Fruit fly (Drosophila melanogaster): ENCODE data around the gene Afti.

Gene Afti

DNA sequence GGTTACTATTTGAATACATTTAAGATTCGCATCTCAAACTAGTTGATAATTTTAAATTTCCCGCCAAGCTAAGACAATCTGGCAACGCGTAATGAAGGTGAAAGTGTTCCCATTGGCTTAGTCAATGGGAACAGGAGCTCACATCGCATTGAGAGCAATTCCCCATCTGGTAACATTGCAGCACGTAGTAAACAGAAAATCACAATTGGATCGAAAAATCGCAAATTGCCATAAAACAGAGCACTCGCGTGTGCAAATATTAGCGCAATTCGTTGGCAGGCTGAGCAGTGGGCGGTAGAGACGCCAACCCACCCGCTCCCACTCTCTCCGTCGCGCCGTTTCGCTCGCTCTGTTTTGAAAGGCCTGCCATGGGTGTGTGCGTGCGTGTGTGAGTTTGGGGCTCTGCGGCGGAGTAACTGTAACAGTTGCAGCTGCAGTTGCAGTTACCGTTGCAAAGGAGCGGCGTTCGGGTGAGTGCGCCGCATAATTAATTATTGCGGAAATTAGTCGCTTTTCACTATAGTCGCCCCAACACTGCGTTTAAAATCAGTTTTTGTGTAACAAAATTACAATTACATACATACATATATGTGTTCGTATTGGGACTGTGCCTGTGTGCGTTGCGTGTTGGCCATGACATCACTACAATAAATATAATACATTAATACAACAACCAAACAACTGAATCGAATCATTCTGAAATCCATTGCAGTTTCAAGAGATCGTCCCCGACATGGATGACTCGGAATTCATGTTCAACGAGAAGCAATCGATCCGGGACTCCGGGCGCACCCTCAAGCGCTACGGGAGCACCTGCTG, 28.2 kb downstream of the Afti start (continued):
- TF ChIP-seq crc (GFP tag; optimal IDR thresholded peaks at IDR 0.05) = no peak
- no peak for TF ChIP-seq ara (GFP tag; IDR thresholded peaks at IDR 0.05)
- no peak for TF ChIP-seq dan (GFP tag; IDR thresholded peaks at IDR 0.05)
- no peak for TF ChIP-seq CG6175 (GFP tag; IDR thresholded peaks at IDR 0.05)
- no peak for TF ChIP-seq Hr51 (GFP tag; optimal IDR thresholded peaks at IDR 0.05)
- no peak for TF ChIP-seq CG1024 (GFP tag; IDR thresholded peaks at IDR 0.05)
- TF ChIP-seq CG18011 (GFP tag; optimal IDR thresholded peaks at IDR 0.05) = no peak
- no peak for TF ChIP-seq CG10209 (GFP tag; optimal IDR thresholded peaks at IDR 0.05)
- TF ChIP-seq CG8281 (tag; optimal IDR thresholded peaks at IDR 0.05) = no peak
- TF ChIP-seq Asciz (GFP tag; optimal IDR thresholded peaks at IDR 0.05) = no peak
- TF ChIP-seq bigmax (GFP tag; optimal IDR thresholded peaks at IDR 0.05) = no peak
- no peak for TF ChIP-seq CG30431 (GFP tag; optimal IDR thresholded peaks at IDR 0.05)
- no peak for TF ChIP-seq Dbx (GFP tag; IDR thresholded peaks at IDR 0.05)
- TF ChIP-seq CG2129 (GFP tag; IDR thresholded peaks at IDR 0.05; ENCODE audit: partially characterized antibody) = no peak
- no peak for TF ChIP-seq gce (GFP tag; IDR thresholded peaks at IDR 0.05)
- no peak for TF ChIP-seq bcd (GFP tag; optimal IDR thresholded peaks at IDR 0.05)
- no peak for TF ChIP-seq CG4707 (GFP tag; optimal IDR thresholded peaks at IDR 0.05)
- TF ChIP-seq Nf-YB (GFP tag; optimal IDR thresholded peaks at IDR 0.05) = no peak
- no peak for TF ChIP-seq tx (GFP tag; optimal IDR thresholded peaks at IDR 0.05)
- TF ChIP-seq Side (GFP tag; optimal IDR thresholded peaks at IDR 0.05) = peak; percentile 4
- TF ChIP-seq bbx (GFP tag; IDR thresholded peaks at IDR 0.05; ENCODE audit: partially characterized antibody) = 0 out of 2 replicates have a peak, but pooled peaks have one; percentile 22
- peak; percentile 93 for TF ChIP-seq E2f2 (GFP tag; IDR thresholded peaks at IDR 0.05)
- peak; percentile 94 for TF ChIP-seq kni (GFP tag; optimal IDR thresholded peaks at IDR 0.05)
- TF ChIP-seq ci (GFP tag; IDR thresholded peaks at IDR 0.05) = no peak
- TF ChIP-seq CG14710 (tag; optimal IDR thresholded peaks at IDR 0.05) = peak; percentile 40
- no peak for TF ChIP-seq Ada2b (GFP tag; IDR thresholded peaks at IDR 0.05)
- TF ChIP-seq Dll (GFP tag; IDR thresholded peaks at IDR 0.05; ENCODE audit: partially characterized antibody) = peak; percentile 60; the same call in 1 of the 4 replicates
- no peak for TF ChIP-seq eyg (GFP tag; optimal IDR thresholded peaks at IDR 0.05)
- no peak for TF ChIP-seq peb (GFP tag; IDR thresholded peaks at IDR 0.05)
- TF ChIP-seq CG6254 (GFP tag; optimal IDR thresholded peaks at IDR 0.05) = no peak
- TF ChIP-seq CG17612 (GFP tag; IDR thresholded peaks at IDR 0.05) = no peak
- no peak for TF ChIP-seq CG12391 (tag; optimal IDR thresholded peaks at IDR 0.05)
- TF ChIP-seq run (tag; optimal IDR thresholded peaks at IDR 0.05) = no peak
- TF ChIP-seq CG2116 (GFP tag; optimal IDR thresholded peaks at IDR 0.05) = peak; percentile 31
- no peak for TF ChIP-seq gsb (GFP tag; IDR thresholded peaks at IDR 0.05)
- TF ChIP-seq MESR4 (GFP tag; optimal IDR thresholded peaks at IDR 0.05) = peak; percentile 83
- TF ChIP-seq Pdp1 (GFP tag; optimal IDR thresholded peaks at IDR 0.05) = no peak
- no peak for TF ChIP-seq Rfx (GFP tag; IDR thresholded peaks at IDR 0.05)
- no peak for TF ChIP-seq CG2678 (tag; optimal IDR thresholded peaks at IDR 0.05)
- TF ChIP-seq ems (GFP tag; optimal IDR thresholded peaks at IDR 0.05) = no peak
- no peak for TF ChIP-seq Dref (GFP tag; IDR thresholded peaks at IDR 0.05)
- TF ChIP-seq gt (GFP tag; IDR thresholded peaks at IDR 0.05) = no peak
- TF ChIP-seq gsb-n (tag; optimal IDR thresholded peaks at IDR 0.05) = no peak
- TF ChIP-seq CG17912 (GFP tag; optimal IDR thresholded peaks at IDR 0.05) = no peak
- TF ChIP-seq chm (GFP tag; IDR thresholded peaks at IDR 0.05) = peak; percentile 58; the same call in 1 of the 2 replicates
- TF ChIP-seq CG9817 (tag; optimal IDR thresholded peaks at IDR 0.05) = no peak
- no peak for TF ChIP-seq CG15601 (tag; optimal IDR thresholded peaks at IDR 0.05)
- peak; percentile 94 for TF ChIP-seq Dp (GFP tag; optimal IDR thresholded peaks at IDR 0.05)
- TF ChIP-seq CG17802 (tag; optimal IDR thresholded peaks at IDR 0.05) = no peak

Measured in whole organism, embryonic.